Fruit fly (Drosophila melanogaster) whole organism, embryonic: Measurements from ENCODE around the gene CG34031.
A peak's percentile ranks its signal among the peaks of the same experiment; 100 is the strongest.

ENCODE experiments used
- BtbVII ChIP-seq: fragments of 200-800 bp; sonication (Bioruptor generic); optimal IDR thresholded peaks from 3 replicates; lab custom pipeline; 2017; ENCODE audit warnings: missing biosample characterization, mild to moderate bottlenecking, missing genetic modification characterization
- CG10543 ChIP-seq: fragments of 200-800 bp; sonication (Bioruptor generic); optimal IDR thresholded peaks from 3 replicates; lab custom pipeline; 2017; ENCODE audit warnings: missing biosample characterization, mild to moderate bottlenecking, missing genetic modification characterization, moderate library complexity
- CG10654 ChIP-seq: fragments of 200-800 bp; sonication (Bioruptor generic); optimal IDR thresholded peaks from 2 replicates; lab custom pipeline; 2016; ENCODE audit warnings: missing biosample characterization, missing genetic modification characterization
- CG10979 ChIP-seq: fragments of 200-800 bp; sonication (Bioruptor generic); optimal IDR thresholded peaks from 2 replicates; lab custom pipeline; 2018; ENCODE audit warnings: missing biosample characterization, mild to moderate bottlenecking, missing genetic modification characterization, moderate library complexity
- CG11456 ChIP-seq: fragments of 200-800 bp; sonication (Bioruptor generic); IDR thresholded peaks from 3 replicates; pipeline ENCODE4 v1.3.6; 2022; ENCODE audit warnings: missing biosample characterization, missing genetic modification characterization
- CG14860 ChIP-seq: fragments of 200-800 bp; sonication (Bioruptor generic); IDR thresholded peaks from 3 replicates; pipeline ENCODE4 v1.3.6; 2022; ENCODE audit warnings: missing biosample characterization, missing genetic modification characterization; ENCODE audit not compliant: partially characterized antibody
- CG17802 ChIP-seq: fragments of 200-800 bp; sonication (Bioruptor generic); optimal IDR thresholded peaks from 2 replicates; lab custom pipeline; 2018; ENCODE audit warnings: missing biosample characterization, mild to moderate bottlenecking, missing genetic modification characterization, moderate library complexity
- CG18011 ChIP-seq: fragments of 200-800 bp; sonication (Bioruptor generic); optimal IDR thresholded peaks from 2 replicates; lab custom pipeline; 2017; ENCODE audit warnings: missing biosample characterization, missing genetic modification characterization, mild to moderate bottlenecking, moderate library complexity, missing genotype
- CG18262 ChIP-seq: fragments of 200-800 bp; optimal IDR thresholded peaks from 3 replicates; lab custom pipeline; 2019; ENCODE audit warnings: missing biosample characterization, mild to moderate bottlenecking, missing genetic modification characterization, moderate library complexity
- CG18764 ChIP-seq: fragments of 200-800 bp; sonication (Bioruptor generic); optimal IDR thresholded peaks from 3 replicates; lab custom pipeline; 2016; ENCODE audit warnings: missing biosample characterization, missing genetic modification characterization
- CG2116 ChIP-seq: fragments of 200-800 bp; sonication (Bioruptor generic); optimal IDR thresholded peaks from 3 replicates; lab custom pipeline; 2018; ENCODE audit warnings: missing biosample characterization, mild to moderate bottlenecking, missing genetic modification characterization
- CG3163 ChIP-seq: fragments of 200-800 bp; sonication (Bioruptor generic); optimal IDR thresholded peaks from 3 replicates; lab custom pipeline; 2016; ENCODE audit warnings: missing biosample characterization, missing genetic modification characterization
- CG4404 ChIP-seq: fragments of 200-800 bp; sonication (Bioruptor generic); IDR thresholded peaks from 2 replicates; pipeline ENCODE4 v1.3.6; 2022; ENCODE audit warnings: missing biosample characterization, missing genetic modification characterization
- CG6654 ChIP-seq: fragments of 200-800 bp; sonication (Bioruptor generic); optimal IDR thresholded peaks from 2 replicates; lab custom pipeline; 2017; ENCODE audit warnings: missing biosample characterization, mild to moderate bottlenecking, missing genetic modification characterization
- CG6683 ChIP-seq: fragments of 200-800 bp; sonication (Bioruptor generic); optimal IDR thresholded peaks from 2 replicates; lab custom pipeline; 2017; ENCODE audit warnings: missing biosample characterization, mild to moderate bottlenecking, missing genetic modification characterization, missing genetic modification reagents
- CG6689 ChIP-seq: fragments of 200-800 bp; sonication (Bioruptor generic); IDR thresholded peaks from 2 replicates; pipeline ENCODE4 v1.3.6; 2022; ENCODE audit warnings: missing biosample characterization, missing genetic modification characterization
- CG6854 ChIP-seq: fragments of 200-800 bp; sonication (Bioruptor generic); optimal IDR thresholded peaks from 3 replicates; lab custom pipeline; 2017; ENCODE audit warnings: missing biosample characterization, mild to moderate bottlenecking, missing genetic modification characterization
- CHES-1-like ChIP-seq: fragments of 200-800 bp; sonication (Bioruptor generic); optimal IDR thresholded peaks from 2 replicates; lab custom pipeline; 2016; ENCODE audit warnings: missing biosample characterization, missing genetic modification characterization
- CoRest ChIP-seq: fragments of 200-800 bp; sonication (Bioruptor generic); optimal IDR thresholded peaks from 3 replicates; lab custom pipeline; 2018; ENCODE audit warnings: missing biosample characterization, mild to moderate bottlenecking, missing genetic modification characterization, moderate library complexity
- Ets97D ChIP-seq: fragments of 200-800 bp; sonication (Bioruptor generic); optimal IDR thresholded peaks from 3 replicates; lab custom pipeline; 2016; ENCODE audit warnings: missing biosample characterization, missing genetic modification characterization
- Fer3 ChIP-seq: fragments of 200-800 bp; sonication (Bioruptor generic); optimal IDR thresholded peaks from 2 replicates; lab custom pipeline; 2018; ENCODE audit warnings: missing biosample characterization, mild to moderate bottlenecking, missing genetic modification characterization, moderate library complexity
- H15 ChIP-seq: fragments of 200-800 bp; sonication (Bioruptor generic); IDR thresholded peaks from 3 replicates; pipeline ENCODE4 v1.3.6; 2022; ENCODE audit warnings: missing biosample characterization, missing genetic modification characterization
- Hmr ChIP-seq: fragments of 200-800 bp; sonication (Bioruptor generic); optimal IDR thresholded peaks from 3 replicates; lab custom pipeline; 2017; ENCODE audit warnings: mild to moderate bottlenecking, missing biosample characterization, missing genetic modification reagents, missing genetic modification characterization
- Mad ChIP-seq: fragments of 200-800 bp; sonication (Bioruptor generic); optimal IDR thresholded peaks from 2 replicates; lab custom pipeline; 2016; ENCODE audit warnings: missing biosample characterization, missing genetic modification characterization
- Neu2 ChIP-seq: fragments of 200-800 bp; sonication (Bioruptor generic); optimal IDR thresholded peaks from 3 replicates; lab custom pipeline; 2016; ENCODE audit warnings: missing biosample characterization, missing genetic modification characterization, borderline replicate concordance
- Nf-YB ChIP-seq: fragments of 200-800 bp; sonication (Bioruptor generic); optimal IDR thresholded peaks from 3 replicates; lab custom pipeline; 2019; ENCODE audit warnings: missing biosample characterization, mild to moderate bottlenecking, missing genetic modification characterization, moderate library complexity
- Sry-δ ChIP-seq: fragments of 200-800 bp; sonication (Bioruptor generic); optimal IDR thresholded peaks from 2 replicates; lab custom pipeline; 2016; ENCODE audit warnings: missing biosample characterization, missing genetic modification characterization
- YL-1 ChIP-seq: fragments of 200-800 bp; sonication (Bioruptor generic); optimal IDR thresholded peaks from 3 replicates; lab custom pipeline; 2017; ENCODE audit warnings: missing biosample characterization, mild to moderate bottlenecking, missing genetic modification characterization
- ab ChIP-seq: fragments of 200-800 bp; sonication (Bioruptor generic); optimal IDR thresholded peaks from 2 replicates; lab custom pipeline; 2016; ENCODE audit warnings: missing biosample characterization, missing genetic modification characterization
- az2 ChIP-seq: fragments of 200-800 bp; sonication (Bioruptor generic); optimal IDR thresholded peaks from 3 replicates; lab custom pipeline; 2016; ENCODE audit warnings: missing biosample characterization, missing genetic modification characterization
- cad ChIP-seq: fragments of >200 bp; optimal IDR thresholded peaks from 2 replicates; lab custom pipeline; 2017; ENCODE audit warnings: missing biosample characterization, missing genetic modification characterization
- crol ChIP-seq: fragments of 200-800 bp; sonication (Bioruptor generic); IDR thresholded peaks from 2 replicates; pipeline ENCODE4 v1.3.6; 2022; ENCODE audit warnings: missing biosample characterization, missing genetic modification characterization
- dimm ChIP-seq: fragments of 200-800 bp; sonication (Bioruptor generic); IDR thresholded peaks from 2 replicates; pipeline ENCODE4 v1.3.6; 2022; ENCODE audit warnings: missing biosample characterization, missing genetic modification characterization
- dmrt11E ChIP-seq: fragments of 200-800 bp; sonication (Bioruptor generic); optimal IDR thresholded peaks from 3 replicates; lab custom pipeline; 2018; ENCODE audit warnings: missing biosample characterization, mild to moderate bottlenecking, missing genetic modification characterization, moderate library complexity
- fd102C ChIP-seq: fragments of 200-800 bp; sonication (Bioruptor generic); optimal IDR thresholded peaks from 2 replicates; lab custom pipeline; 2018; ENCODE audit warnings: missing biosample characterization, mild to moderate bottlenecking, missing genetic modification characterization, moderate library complexity
- fd96Cb ChIP-seq: fragments of 200-800 bp; sonication (Bioruptor generic); optimal IDR thresholded peaks from 2 replicates; lab custom pipeline; 2018; ENCODE audit warnings: missing biosample characterization, mild to moderate bottlenecking, missing genetic modification characterization, moderate library complexity
- ken ChIP-seq: fragments of 200-800 bp; sonication (Bioruptor generic); IDR thresholded peaks from 3 replicates; pipeline ENCODE4 v1.3.6; 2022; ENCODE audit warnings: missing biosample characterization, missing genetic modification characterization
- klu ChIP-seq: fragments of 200-800 bp; sonication (Bioruptor generic); IDR thresholded peaks from 2 replicates; pipeline ENCODE4 v1.3.6; 2022; ENCODE audit warnings: missing biosample characterization, missing genetic modification characterization
- kni ChIP-seq: fragments of 200-800 bp; sonication (Bioruptor generic); optimal IDR thresholded peaks from 3 replicates; lab custom pipeline; 2017; ENCODE audit warnings: mild to moderate bottlenecking, missing biosample characterization, missing genetic modification reagents, missing genetic modification characterization
- knrl ChIP-seq: fragments of 200-800 bp; sonication (Bioruptor generic); IDR thresholded peaks from 3 replicates; pipeline ENCODE4 v1.3.6; 2022; ENCODE audit warnings: missing biosample characterization, missing genetic modification characterization; ENCODE audit not compliant: partially characterized antibody
- lola ChIP-seq, 3 experiments: fragments of >200 bp in 2 of 3; fragments of 200-800 bp in 1 of 3; sonication (Bioruptor generic) in 1 of 3; optimal IDR thresholded peaks; 2 replicates each; lab custom pipeline; 2017 to 2019; ENCODE audit warnings: missing biosample characterization in 3 of 3, missing genetic modification characterization in 3 of 3, mild to moderate bottlenecking in 1 of 3, moderate library complexity in 1 of 3
- mirr ChIP-seq: fragments of 200-800 bp; sonication (Bioruptor generic); optimal IDR thresholded peaks from 3 replicates; lab custom pipeline; 2018; ENCODE audit warnings: missing biosample characterization, mild to moderate bottlenecking, missing genetic modification characterization
- nmo ChIP-seq: fragments of 200-800 bp; sonication (Bioruptor generic); optimal IDR thresholded peaks from 2 replicates; lab custom pipeline; 2018; ENCODE audit warnings: missing biosample characterization, mild to moderate bottlenecking, missing genetic modification characterization, moderate library complexity
- otp ChIP-seq: fragments of 200-800 bp; sonication (Bioruptor generic); IDR thresholded peaks from 3 replicates; pipeline ENCODE4, ENCODE4 v1.3.6; 2022; ENCODE audit warnings: missing biosample characterization, missing genetic modification characterization
- p53 ChIP-seq: fragments of 200-800 bp; sonication (Bioruptor generic); optimal IDR thresholded peaks from 2 replicates; lab custom pipeline; 2016; ENCODE audit warnings: missing biosample characterization, missing genetic modification characterization
- prd ChIP-seq, 3 experiments: fragments of >200 bp in 2 of 3; fragments of 200-800 bp in 1 of 3; sonication (Bioruptor generic) in 1 of 3; optimal IDR thresholded peaks in 2 of 3; IDR thresholded peaks in 1 of 3; 2 replicates in 2 of 3; 3 replicates in 1 of 3; pipeline versions ENCODE4 v1.3.6 to Lab custom; 2017 to 2022; ENCODE audit warnings: missing biosample characterization in 1 of 3, missing genetic modification characterization in 1 of 3
- pum ChIP-seq: fragments of 200-800 bp; sonication (Bioruptor generic); optimal IDR thresholded peaks from 2 replicates; lab custom pipeline; 2016; ENCODE audit warnings: missing biosample characterization, missing genetic modification characterization
- ro ChIP-seq: fragments of 200-800 bp; sonication (Bioruptor generic); IDR thresholded peaks from 2 replicates; pipeline ENCODE4 v1.3.6; 2022; ENCODE audit warnings: missing biosample characterization, missing genetic modification characterization
- tio ChIP-seq: fragments of 200-800 bp; sonication (Bioruptor generic); optimal IDR thresholded peaks from 2 replicates; lab custom pipeline; 2017; ENCODE audit warnings: missing biosample characterization, missing genetic modification characterization, inconsistent platforms
- wek ChIP-seq: fragments of 200-800 bp; sonication (Bioruptor generic); optimal IDR thresholded peaks from 3 replicates; lab custom pipeline; 2018; ENCODE audit warnings: missing biosample characterization, mild to moderate bottlenecking, missing genetic modification characterization, moderate library complexity
- z ChIP-seq: fragments of 200-800 bp; sonication (Bioruptor generic); IDR thresholded peaks from 3 replicates; pipeline ENCODE4 v1.3.6; 2022; ENCODE audit warnings: missing biosample characterization, missing genetic modification characterization

Gene CG34031

DNA sequence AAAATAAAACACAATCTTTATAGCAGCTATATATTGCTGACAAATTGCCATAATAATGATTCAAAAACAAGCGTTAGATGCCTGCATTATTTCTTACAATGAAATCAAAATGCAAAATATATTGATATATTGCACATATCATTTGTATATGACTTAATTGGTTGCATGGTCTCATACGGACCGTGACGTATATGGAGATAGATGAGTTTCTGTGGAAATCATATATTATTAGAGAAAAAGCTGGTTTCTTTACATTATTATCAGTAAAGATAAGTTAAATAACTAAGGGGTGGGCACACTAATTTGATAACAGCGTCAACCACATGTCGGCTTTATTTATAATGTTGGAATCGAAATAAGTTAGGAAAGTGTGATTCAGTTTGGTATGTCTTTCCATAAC lies 48.5 kb upstream of the CG34031 start, which contains the start of gene CG33217 (continued):
- no peak for TF ChIP-seq CG6683 (GFP tag; lab: Kevin White, UChicago)
- peak; percentile 28 for TF ChIP-seq CoRest (tag; lab: Kevin White, UChicago)
- TF ChIP-seq CG10979 (tag; lab: Kevin White, UChicago), result no peak
- no peak for TF ChIP-seq kni (GFP tag; lab: Kevin White, UChicago)
- TF ChIP-seq z, result no peak
- peak; percentile 99 for TF ChIP-seq CG17802 (tag; lab: Kevin White, UChicago)
- no peak for TF ChIP-seq CHES-1-like
- TF ChIP-seq YL-1 (GFP tag; lab: Kevin White, UChicago), result peak; percentile 61
- no peak for TF ChIP-seq CG11456
- no peak for TF ChIP-seq ken (GFP tag; lab: Robert Waterston, UW)
- TF ChIP-seq otp (GFP tag; lab: Robert Waterston, UW), result no peak
- TF ChIP-seq CG18011 (GFP tag; lab: Kevin White, UChicago), result no peak
- no peak for TF ChIP-seq mirr (GFP tag; lab: Kevin White, UChicago)
- TF ChIP-seq cad (GFP tag; lab: Kevin White, UChicago), result no peak
- TF ChIP-seq CG10543 (GFP tag; lab: Kevin White, UChicago), result no peak
- TF ChIP-seq ab (GFP tag; lab: Kevin White, UChicago), result no peak
- TF ChIP-seq H15, result no peak
- TF ChIP-seq wek (GFP tag; lab: Kevin White, UChicago), result no peak
- TF ChIP-seq az2 (GFP tag; lab: Kevin White, UChicago), result no peak
- TF ChIP-seq tio, result no peak
- TF ChIP-seq CG18764, result no peak
- TF ChIP-seq p53 (GFP tag; lab: Kevin White, UChicago), result no peak
- TF ChIP-seq crol (GFP tag; lab: Robert Waterston, UW), result no peak
- no peak for TF ChIP-seq CG3163 (GFP tag; lab: Kevin White, UChicago)
- no peak for TF ChIP-seq CG6654 (GFP tag; lab: Kevin White, UChicago)
- TF ChIP-seq CG4404, result no peak
- no peak for TF ChIP-seq Nf-YB (GFP tag; lab: Kevin White, UChicago)
- TF ChIP-seq Neu2, result no peak
- TF ChIP-seq pum (GFP tag; lab: Kevin White, UChicago), result no peak
- TF ChIP-seq ro (GFP tag; lab: Robert Waterston, UW), result no peak
- TF ChIP-seq CG10654 (GFP tag; lab: Kevin White, UChicago), result no peak
- TF ChIP-seq CG2116, result peak; percentile 8
- TF ChIP-seq knrl, result no peak; the same call in 2 of the 3 replicates
- TF ChIP-seq BtbVII, result no peak
- TF ChIP-seq fd96Cb (tag; lab: Kevin White, UChicago), result no peak
- no peak for TF ChIP-seq Hmr (GFP tag; lab: Kevin White, UChicago)
- no peak for TF ChIP-seq CG18262
- no peak for TF ChIP-seq fd102C (GFP tag; lab: Kevin White, UChicago)
- TF ChIP-seq dimm, result no peak
- no peak for TF ChIP-seq CG6854
- no peak for TF ChIP-seq CG14860 (GFP tag; lab: Robert Waterston, UW)
- TF ChIP-seq prd (optimal IDR thresholded peaks at IDR 0.05; lab: Kevin White, UChicago), result no peak
- no peak for TF ChIP-seq prd (GFP tag; IDR thresholded peaks at IDR 0.05; lab: Robert Waterston, UW)
- peak; percentile 16 for TF ChIP-seq Sry-δ
- TF ChIP-seq Mad (GFP tag; lab: Kevin White, UChicago), result no peak
- peak in 1 of 3 experiments; percentile 48 for TF ChIP-seq lola (GFP tag; optimal IDR thresholded peaks at IDR 0.05; lab: Kevin White, UChicago)
- TF ChIP-seq klu (GFP tag; lab: Robert Waterston, UW), result no peak
- no peak for TF ChIP-seq CG6689 (GFP tag; lab: Robert Waterston, UW)
- peak; percentile 56 for TF ChIP-seq Ets97D (GFP tag; lab: Kevin White, UChicago)
- peak; percentile 36 for TF ChIP-seq dmrt11E
- peak; percentile 73 for TF ChIP-seq nmo (GFP tag; lab: Kevin White, UChicago)
- TF ChIP-seq Fer3 (tag; lab: Kevin White, UChicago), result no peak
